Worm (Caenorhabditis elegans): ENCODE results near the gene C02F5.2.
A peak's percentile ranks its signal among the peaks of the same experiment; 100 is the strongest.

Gene C02F5.2

ce11 chrIII:8268296-8268695 lies 18.9 kb downstream of the C02F5.2 start, which contains the start of the genes F09G8.7 and crn-7 (continued):
- TF ChIP-seq ces-1 (GFP tag; optimal IDR thresholded peaks at IDR 0.05) (no peak), sox-4 (tag; optimal IDR thresholded peaks at IDR 0.05) (no peak), lin-35 (GFP tag; optimal IDR thresholded peaks at IDR 0.05) (peak; percentile 23 to 31), lin-15B (tag; optimal IDR thresholded peaks at IDR 0.05) (peak; percentile 15), unc-98 (GFP tag; IDR thresholded peaks at IDR 0.05) (no peak)

- no peak for TF ChIP-seq ces-1 (GFP tag; optimal IDR thresholded peaks at IDR 0.05)
- TF ChIP-seq nhr-84 (tag; optimal IDR thresholded peaks at IDR 0.05) = no peak
- TF ChIP-seq ceh-90 (tag; optimal IDR thresholded peaks at IDR 0.05) = no peak
- no peak for TF ChIP-seq unc-86 (tag; optimal IDR thresholded peaks at IDR 0.05)
- TF ChIP-seq elt-2 (tag; optimal IDR thresholded peaks at IDR 0.05) = no peak
- TF ChIP-seq nhr-47 (tag; optimal IDR thresholded peaks at IDR 0.05) = no peak
- TF ChIP-seq fkh-8 (tag; optimal IDR thresholded peaks at IDR 0.05) = no peak
- TF ChIP-seq ceh-82 (tag; optimal IDR thresholded peaks at IDR 0.05) = no peak
- TF ChIP-seq zip-4 (GFP tag; optimal IDR thresholded peaks at IDR 0.05) = no peak
- TF ChIP-seq mab-9 (GFP tag; IDR thresholded peaks at IDR 0.05) = no peak
These were observed 22.3 kb downstream of the C02F5.2 start, which contains the start of the genes mps-4 and F09G8.10 for ce11 chrIII:8271676-8272225. mps-4 (minus strand) TSS chrIII:8271776. F09G8.10 (minus strand) TSS chrIII:8272175.

- TF ChIP-seq skn-1 (tag; optimal IDR thresholded peaks at IDR 0.05) = no peak
- no peak for TF ChIP-seq mep-1 (tag; optimal IDR thresholded peaks at IDR 0.05)
- no peak for TF ChIP-seq ceh-63 (GFP tag; optimal IDR thresholded peaks at IDR 0.05)
- TF ChIP-seq ama-1 (optimal IDR thresholded peaks at IDR 0.05) = no peak
- no peak for TF ChIP-seq nhr-20 (tag; optimal IDR thresholded peaks at IDR 0.05)
- TF ChIP-seq pag-3 (tag; optimal IDR thresholded peaks at IDR 0.05; ENCODE audit: borderline replicate concordance, insufficient read depth) = no peak
- TF ChIP-seq elt-2 (tag; optimal IDR thresholded peaks at IDR 0.05) = no peak
- no peak for TF ChIP-seq hlh-17 (GFP tag; optimal IDR thresholded peaks at IDR 0.05; ENCODE audit: borderline replicate concordance)
- TF ChIP-seq grh-1 (GFP tag; IDR thresholded peaks at IDR 0.05) = no peak
- no peak for TF ChIP-seq tlp-1 (tag; optimal IDR thresholded peaks at IDR 0.05)
- TF ChIP-seq mef-2 (tag; optimal IDR thresholded peaks at IDR 0.05) = no peak
- no peak for TF ChIP-seq nhr-71 (tag; optimal IDR thresholded peaks at IDR 0.05)
- no peak for TF ChIP-seq swsn-7 (tag; optimal IDR thresholded peaks at IDR 0.05)
- TF ChIP-seq nhr-19 (GFP tag; conservative IDR thresholded peaks at IDR 0.05) = no peak
- no peak for TF ChIP-seq lsy-2 (tag; optimal IDR thresholded peaks at IDR 0.05)
- TF ChIP-seq unc-30 (tag; optimal IDR thresholded peaks at IDR 0.05) = no peak
- no peak for TF ChIP-seq pax-3 (tag; optimal IDR thresholded peaks at IDR 0.05)
These were observed 26.5 kb downstream of the C02F5.2 start, which contains the start of gene clec-160 for ce11 chrIII:8275871-8276270. clec-160 (minus strand) TSS chrIII:8275971.

- TF ChIP-seq Y116A8C.19 (tag; optimal IDR thresholded peaks at IDR 0.05; ENCODE audit: borderline replicate concordance) (no peak), lin-14 (GFP tag; optimal IDR thresholded peaks at IDR 0.05) (no peak), sptf-1 (tag; optimal IDR thresholded peaks at IDR 0.05) (no peak), unc-86 (tag; optimal IDR thresholded peaks at IDR 0.05) (no peak), dsc-1 (tag; optimal IDR thresholded peaks at IDR 0.05) (no peak), lin-13 (GFP tag; optimal IDR thresholded peaks at IDR 0.05) (no peak), nhr-77 (tag; optimal IDR thresholded peaks at IDR 0.05) (no peak), ztf-4 (tag; optimal IDR thresholded peaks at IDR 0.05) (no peak), nhr-20 (tag; optimal IDR thresholded peaks at IDR 0.05) (no peak), fkh-8 (tag; optimal IDR thresholded peaks at IDR 0.05) (no peak), sup-37 (GFP tag; optimal IDR thresholded peaks at IDR 0.05) (no peak), hlh-17 (GFP tag; optimal IDR thresholded peaks at IDR 0.05; ENCODE audit: borderline replicate concordance) (no peak), ceh-90 (tag; optimal IDR thresholded peaks at IDR 0.05) (no peak), lin-39 (tag; optimal IDR thresholded peaks at IDR 0.05) (no peak)
These were observed 29.4 kb downstream of the C02F5.2 start, which contains the start of gene mig-10 for ce11 chrIII:8278801-8279200. mig-10 (plus strand) TSS chrIII:8279101.
